Worm (Caenorhabditis elegans) whole organism, L4 larva: ENCODE results near the gene srh-212.

Experiments
- Y5F2A.4 ChIP-seq: fragments of 200-800 bp; sonication (Bioruptor generic); optimal IDR thresholded peaks from 2 replicates; lab custom pipeline; 2018; ENCODE audit warnings: mild to moderate bottlenecking, missing genetic modification characterization, missing compliant biosample characterization
- fos-1 ChIP-seq: fragments of 150-350 bp; optimal IDR thresholded peaks from 2 replicates; lab custom pipeline; 2014; ENCODE audit warnings: missing biosample characterization, missing genetic modification characterization
- snpc-1.2 ChIP-seq: fragments of 200-800 bp; sonication (Bioruptor generic); IDR thresholded peaks from 2 replicates; pipeline ENCODE4 v1.3.6; 2022; ENCODE audit warnings: missing genetic modification reagents, missing genetic modification characterization, missing compliant biosample characterization
- zag-1 ChIP-seq: fragments of 150-350 bp; optimal IDR thresholded peaks from 2 replicates; lab custom pipeline; 2014; ENCODE audit warnings: missing biosample characterization, missing genetic modification characterization

DNA sequence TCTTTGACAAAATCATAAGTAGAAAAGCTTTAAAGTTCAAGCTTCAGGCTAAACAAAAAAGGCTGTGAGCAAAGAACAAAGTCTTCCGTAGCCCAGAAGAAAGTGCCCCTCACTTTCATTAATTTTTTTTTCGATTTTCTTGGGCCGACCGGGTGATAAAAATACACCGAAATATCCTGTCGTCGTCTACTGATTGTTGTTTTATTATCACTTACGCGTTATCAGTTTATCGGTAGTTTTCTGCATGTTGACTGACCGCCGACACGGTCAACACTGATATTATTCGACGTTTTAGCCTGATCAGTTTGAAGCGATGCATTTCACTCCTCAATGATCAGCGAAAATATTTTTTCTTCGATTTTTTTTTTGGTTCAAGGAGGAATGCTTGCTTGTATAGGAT is 16.6 kb downstream of the srh-212 start:
- TF ChIP-seq snpc-1.2 = no peak
- no peak for TF ChIP-seq fos-1
- TF ChIP-seq zag-1 (tag; lab: Kevin White, UChicago) = no peak
- TF ChIP-seq Y5F2A.4 = no peak
